Fruit fly (Drosophila melanogaster) Kc167 (cell line): Measurements from ENCODE around the gene CG4511.

Experiments used
- Myc ChIP-seq: fragments of >200 bp; optimal IDR thresholded peaks from 2 replicates; lab custom pipeline; 2017; ENCODE audit warnings: missing external identifiers
- Sin3A ChIP-seq: fragments of >200 bp; optimal IDR thresholded peaks from 2 replicates; lab custom pipeline; 2018; ENCODE audit warnings: missing external identifiers
- h ChIP-seq: fragments of >200 bp; optimal IDR thresholded peaks from 3 replicates; lab custom pipeline; 2018; ENCODE audit warnings: missing external identifiers
- insv ChIP-seq: fragments of >200 bp; optimal IDR thresholded peaks from 3 replicates; lab custom pipeline; 2018; ENCODE audit warnings: missing external identifiers
- psq ChIP-seq: fragments of >200 bp; optimal IDR thresholded peaks from 2 replicates; lab custom pipeline; 2017; ENCODE audit warnings: missing external identifiers
- ttk ChIP-seq: sonication (Bioruptor generic); optimal IDR thresholded peaks from 2 replicates; lab custom pipeline; 2017; ENCODE audit warnings: missing external identifiers

- no peak for TF ChIP-seq psq (lab: Kevin White, UChicago)
- TF ChIP-seq ttk (lab: Kevin White, UChicago) = no peak
- TF ChIP-seq Myc (lab: Kevin White, UChicago) = no peak
- TF ChIP-seq h (lab: Kevin White, UChicago) = no peak
- TF ChIP-seq Sin3A (lab: Kevin White, UChicago) = no peak
- no peak for TF ChIP-seq insv (lab: Kevin White, UChicago)
Observed at dm6 chr3R:10885422-10886081, 31.3 kb downstream of the CG4511 start, which contains the start of gene Leash.
